Fruit fly (Drosophila melanogaster) whole organism: ENCODE data around the gene lost.

Source experiments
- CG8478 ChIP-seq: fragments of >200 bp; optimal IDR thresholded peaks from 2 replicates; lab custom pipeline; 2018; ENCODE audit warnings: inconsistent platforms
- Dll ChIP-seq: fragments of >200 bp; optimal IDR thresholded peaks from 2 replicates; lab custom pipeline; 2017
- EcR ChIP-seq, 2 experiments: fragments of >200 bp; optimal IDR thresholded peaks; 2 replicates each; lab custom pipeline; 2017; ENCODE audit warnings: missing biosample characterization in 2 of 2, missing genetic modification characterization in 2 of 2, missing genetic modification reagents in 2 of 2
- pan ChIP-seq: fragments of >200 bp; optimal IDR thresholded peaks from 2 replicates; lab custom pipeline; 2017
- psq ChIP-seq: fragments of >200 bp; optimal IDR thresholded peaks from 2 replicates; lab custom pipeline; 2017
- usp ChIP-seq: fragments of >200 bp; optimal IDR thresholded peaks from 2 replicates; lab custom pipeline; 2017; ENCODE audit warnings: missing biosample characterization, missing genetic modification characterization, mixed read lengths

Gene lost

dm6 chr3R:4402884-4403705 is at the start of gene lost:
Gene lost (plus strand): TSS chr3R:4403076.
- TF ChIP-seq pan, result no peak
- no peak for TF ChIP-seq Dll (lab: Kevin White, UChicago)
- no peak for TF ChIP-seq CG8478 (lab: Kevin White, UChicago)
- no peak for TF ChIP-seq psq (lab: Kevin White, UChicago)
- no peak for TF ChIP-seq usp (GFP tag; lab: Kevin White, UChicago)
- no peak for TF ChIP-seq EcR (GFP tag; optimal IDR thresholded peaks at IDR 0.05; lab: Kevin White, UChicago)

dm6 chr3R:4353569-4353968 is 49.3 kb upstream of the lost start:
- TF ChIP-seq Dll (lab: Kevin White, UChicago), result no peak
- no peak for TF ChIP-seq pan
- no peak for TF ChIP-seq usp (GFP tag; lab: Kevin White, UChicago)
- TF ChIP-seq CG8478 (lab: Kevin White, UChicago), result no peak
- no peak for TF ChIP-seq psq (lab: Kevin White, UChicago)

DNA sequence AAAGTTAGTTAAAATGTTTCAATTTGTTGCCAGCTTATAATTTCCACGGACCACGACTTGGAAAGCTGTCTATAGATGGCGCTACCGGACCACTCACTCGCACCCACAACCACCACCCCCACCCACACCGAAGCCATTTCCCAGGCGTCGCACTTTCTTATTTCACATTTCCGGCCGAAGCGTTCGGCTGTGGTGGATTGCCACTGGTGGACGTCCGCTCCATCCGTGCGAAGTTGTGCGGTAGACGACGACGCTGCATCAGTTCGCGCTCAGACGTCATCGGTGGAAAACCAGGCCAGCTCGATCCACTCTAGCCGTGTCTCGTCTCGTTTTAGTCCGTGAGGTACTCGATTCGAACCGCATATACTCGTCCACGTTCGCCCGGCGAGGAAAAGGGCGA is 43.3 kb upstream of the lost start, which contains the start of gene CG1090:
Gene CG1090 (plus strand): TSS at position 259 of the 400 bp plus-strand sequence.
- TF ChIP-seq CG8478 (lab: Kevin White, UChicago), result no peak
- TF ChIP-seq EcR (GFP tag; optimal IDR thresholded peaks at IDR 0.05; lab: Kevin White, UChicago), result no peak
- TF ChIP-seq usp (GFP tag; lab: Kevin White, UChicago), result no peak
- no peak for TF ChIP-seq pan
- TF ChIP-seq Dll (lab: Kevin White, UChicago), result no peak
- TF ChIP-seq psq (lab: Kevin White, UChicago), result no peak

dm6 chr3R:4360668-4361110 is 42.2 kb upstream of the lost start:
- peak in 1 of 2 experiments; percentile 43 for TF ChIP-seq EcR (GFP tag; optimal IDR thresholded peaks at IDR 0.05; lab: Kevin White, UChicago)
- no peak for TF ChIP-seq usp (GFP tag; lab: Kevin White, UChicago)
- TF ChIP-seq Dll (lab: Kevin White, UChicago), result peak; percentile 50
- no peak for TF ChIP-seq CG8478 (lab: Kevin White, UChicago)
- no peak for TF ChIP-seq pan

DNA sequence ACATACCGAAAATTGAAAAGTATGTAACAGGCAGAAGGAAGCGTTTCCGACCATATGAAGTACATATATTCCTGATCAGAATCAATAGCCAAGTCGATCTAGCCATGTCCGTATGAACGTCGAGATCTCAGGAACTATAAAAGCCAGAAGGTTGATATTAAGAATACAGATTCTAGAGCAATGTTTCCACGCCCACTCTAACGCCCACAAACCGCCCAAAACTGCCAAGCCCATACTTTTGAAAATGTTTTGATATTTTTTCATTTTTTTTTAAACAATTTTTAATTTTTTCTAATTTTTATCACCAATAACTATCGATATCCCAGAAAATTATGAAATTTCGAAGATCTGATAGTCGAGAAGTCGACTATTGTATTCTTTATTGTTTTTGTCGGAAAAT is 40.9 kb upstream of the lost start:
- TF ChIP-seq usp (GFP tag; lab: Kevin White, UChicago), result no peak
- TF ChIP-seq Dll (lab: Kevin White, UChicago), result no peak
- TF ChIP-seq EcR (GFP tag; optimal IDR thresholded peaks at IDR 0.05; lab: Kevin White, UChicago), result no peak
- no peak for TF ChIP-seq CG8478 (lab: Kevin White, UChicago)
- no peak for TF ChIP-seq psq (lab: Kevin White, UChicago)

- TF ChIP-seq CG8478 (lab: Kevin White, UChicago), result no peak
- TF ChIP-seq pan, result peak; percentile 74
- TF ChIP-seq EcR (GFP tag; optimal IDR thresholded peaks at IDR 0.05; lab: Kevin White, UChicago), result no peak
- no peak for TF ChIP-seq Dll (lab: Kevin White, UChicago)
- TF ChIP-seq psq (lab: Kevin White, UChicago), result no peak
- no peak for TF ChIP-seq usp (GFP tag; lab: Kevin White, UChicago)
These were observed 24.2 kb upstream of the lost start, which contains the start of gene Sfxn1-3 for dm6 chr3R:4378363-4379354. Gene Sfxn1-3 (plus strand): TSS chr3R:4378600.

dm6 chr3R:4381079-4381919 is 21.6 kb upstream of the lost start, which contains the start of gene Cont:
Gene Cont (plus strand): TSS chr3R:4381306.
- no peak for TF ChIP-seq Dll (lab: Kevin White, UChicago)

dm6 chr3R:4382165-4382564 is 20.7 kb upstream of the lost start:
- TF ChIP-seq pan (no peak), usp (GFP tag; lab: Kevin White, UChicago) (no peak), EcR (GFP tag; optimal IDR thresholded peaks at IDR 0.05; lab: Kevin White, UChicago) (no peak), Dll (lab: Kevin White, UChicago) (no peak), psq (lab: Kevin White, UChicago) (no peak), CG8478 (lab: Kevin White, UChicago) (no peak)

dm6 chr3R:4387490-4387889 is 15.4 kb upstream of the lost start, which contains the start of gene tub:
Gene tub (plus strand): TSS chr3R:4387742.
- TF ChIP-seq pan, result no peak
- TF ChIP-seq CG8478 (lab: Kevin White, UChicago), result no peak
- no peak for TF ChIP-seq Dll (lab: Kevin White, UChicago)

DNA sequence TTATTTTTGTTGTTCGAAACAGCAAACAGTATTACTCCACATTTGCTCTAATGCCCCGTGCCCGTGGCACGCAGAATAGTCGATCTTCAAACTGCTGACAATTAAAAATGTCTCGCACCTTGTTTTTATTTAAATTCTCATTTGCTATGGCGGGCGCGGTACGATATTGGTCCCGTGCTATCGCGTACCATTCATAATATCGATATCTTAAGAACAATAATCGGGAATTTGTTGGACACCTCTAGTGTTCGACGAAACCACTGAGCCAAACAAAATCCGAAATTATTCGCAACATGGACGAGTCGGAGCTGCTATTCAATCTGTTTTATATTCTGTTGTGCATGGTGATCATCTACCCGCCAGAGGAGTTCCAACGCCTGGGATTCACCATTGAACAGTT is 12.7 kb upstream of the lost start, which contains the start of gene CG14646:
Gene CG14646 (plus strand): TSS at position 234 of the 400 bp plus-strand sequence.
- no peak for TF ChIP-seq Dll (lab: Kevin White, UChicago)

DNA sequence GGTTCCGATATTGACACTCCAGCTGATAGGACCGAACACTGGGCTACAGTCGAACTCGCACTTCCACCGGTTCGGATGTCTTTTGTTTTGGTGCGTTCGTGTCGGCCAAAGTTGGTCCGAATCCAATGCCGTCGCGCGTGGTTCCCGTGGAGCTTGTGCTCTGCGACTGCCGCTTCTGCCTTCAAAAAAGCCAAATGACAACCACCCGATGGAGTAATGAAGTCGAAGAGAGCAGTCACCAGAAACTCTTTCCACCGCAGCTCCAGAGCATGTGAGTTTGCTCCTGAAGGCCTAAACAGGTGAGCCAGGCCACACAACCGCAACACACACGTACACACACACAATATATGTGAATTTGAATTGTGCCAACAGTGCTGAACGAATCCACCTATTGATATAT is 8.8 kb upstream of the lost start, which contains the start of gene CG34112:
Gene CG34112 (minus strand): TSS at position 143 of the 400 bp plus-strand sequence.
- TF ChIP-seq Dll (lab: Kevin White, UChicago), result no peak
